Fruit fly (Drosophila melanogaster) whole organism, larva: ENCODE data around the gene SNCF.

Source experiments
- noc ChIP-seq: fragments of 200-800 bp; sonication (Bioruptor generic); optimal IDR thresholded peaks from 3 replicates; lab custom pipeline; 2019; ENCODE audit warnings: missing biosample characterization, mild to moderate bottlenecking, missing genetic modification characterization, moderate library complexity

SNCF gene

DNA sequence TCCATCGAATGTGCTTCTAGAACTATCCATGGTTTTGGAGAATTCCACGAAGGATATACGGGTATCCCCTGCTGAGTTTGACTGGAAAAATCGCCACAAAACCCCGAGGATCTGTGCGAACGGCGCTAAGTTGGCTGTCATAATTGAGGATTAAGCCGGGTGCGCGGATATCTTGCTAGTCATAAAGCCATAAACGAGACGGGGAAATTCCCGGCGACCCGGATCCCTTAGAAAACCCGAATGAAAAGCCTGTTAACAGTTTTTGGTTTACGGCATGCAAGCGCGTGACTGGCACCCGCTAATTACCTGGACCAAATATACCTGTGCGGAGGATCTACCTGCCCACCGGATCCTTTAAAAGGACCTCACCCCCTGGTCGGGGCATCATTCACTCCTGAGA, at the start of gene SNCF:
Gene SNCF, plus strand, starts transcription at position 382 of the 400 bp plus-strand sequence.
- TF ChIP-seq noc = no peak

DNA sequence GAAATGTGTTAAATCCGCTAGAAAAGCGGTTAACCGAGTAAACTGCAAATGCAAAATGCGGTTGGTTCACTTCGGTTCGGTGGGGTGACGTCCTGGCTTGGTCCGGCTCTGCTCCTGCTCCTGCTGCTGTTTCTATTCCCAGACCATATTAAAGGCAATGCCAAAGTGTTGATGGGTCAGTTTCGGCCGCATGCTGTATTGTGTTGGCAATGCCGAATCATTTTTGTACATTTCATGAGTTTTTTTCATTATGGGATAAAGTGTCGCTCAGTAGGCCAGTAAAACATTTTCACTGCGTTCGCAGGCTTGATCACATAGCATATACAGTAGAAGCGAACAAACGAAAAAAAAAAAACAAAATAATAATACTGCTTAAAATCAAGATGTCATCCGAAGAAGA, 49.5 kb upstream of the SNCF start, which contains the start of gene CG14113:
Gene CG14113, plus strand, starts transcription at position 301 of the 400 bp plus-strand sequence.
- no peak for TF ChIP-seq noc

DNA sequence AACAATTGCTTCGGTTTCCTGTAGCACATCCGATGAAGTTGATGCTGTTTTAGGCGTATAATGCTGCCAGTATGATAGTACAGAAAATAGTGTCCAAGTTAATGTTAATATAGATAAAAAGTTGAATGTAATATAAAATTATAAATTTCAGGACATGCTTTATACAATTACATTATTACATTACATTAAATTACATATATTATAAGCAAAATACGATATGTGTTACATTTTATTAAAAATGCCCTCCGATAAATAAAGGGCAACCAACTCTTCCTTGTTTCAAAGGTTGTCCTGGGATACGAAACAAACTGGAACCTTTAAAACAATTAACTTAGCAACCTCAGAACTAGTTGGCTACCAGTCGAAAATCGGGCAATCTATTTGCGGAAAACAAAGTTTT, 29.6 kb upstream of the SNCF start, which contains the start of gene CG17687:
Gene CG17687, plus strand, starts transcription at position 301 of the 400 bp plus-strand sequence.
- no peak for TF ChIP-seq noc

DNA sequence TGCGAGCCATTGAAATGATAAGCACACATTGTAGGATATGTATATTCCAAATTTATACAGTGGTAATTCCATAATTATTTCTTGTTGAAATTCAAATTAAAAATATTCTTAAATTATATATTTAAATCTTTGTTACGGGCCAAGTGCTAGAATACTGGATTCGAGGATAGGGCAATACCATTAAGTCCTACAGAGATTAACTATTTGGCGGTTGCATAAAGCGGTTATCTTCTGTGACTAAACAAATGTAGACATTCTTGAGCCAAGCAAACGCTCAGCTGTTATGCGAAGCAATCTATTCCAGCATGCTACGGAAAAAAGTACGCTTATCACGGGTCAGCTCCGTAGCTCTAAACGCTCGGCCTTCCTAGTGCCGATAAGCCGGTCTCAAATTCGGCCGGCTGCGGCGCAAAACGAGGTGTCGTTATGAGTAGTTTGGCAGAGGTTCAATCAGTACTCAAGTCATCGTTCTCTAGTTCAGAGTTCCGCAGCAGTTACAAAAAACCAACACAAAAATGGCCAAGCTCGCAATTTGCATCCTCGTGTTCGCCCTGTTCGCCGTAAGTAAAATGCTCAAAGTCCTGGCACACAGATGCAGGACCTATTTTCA, 22.2 kb upstream of the SNCF start, which contains the start of gene Nplp2:
Gene Nplp2, plus strand, starts transcription at position 293 of the 610 bp plus-strand sequence.
- TF ChIP-seq noc = peak; percentile 85

DNA sequence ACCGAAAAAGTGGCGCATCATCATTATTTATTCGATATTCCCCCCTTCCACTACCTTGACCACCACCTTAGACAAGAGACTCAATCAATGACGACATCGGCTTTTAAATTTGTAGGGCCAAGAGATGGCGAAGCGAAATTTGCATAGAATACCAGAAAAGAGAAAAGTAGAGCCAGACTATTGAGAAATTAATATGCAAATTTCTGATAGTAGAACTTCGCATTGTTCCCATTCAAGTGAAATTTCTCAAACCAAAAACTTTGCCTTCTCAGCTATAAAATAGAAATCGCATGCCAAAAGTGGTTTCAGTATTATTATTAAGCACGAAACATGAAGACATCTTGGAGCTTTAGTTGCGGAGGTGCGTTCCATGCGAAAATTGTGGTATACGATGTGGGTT, 726 bp upstream of the SNCF start, which contains the start of gene CG14111:
Gene CG14111, plus strand, starts transcription at position 301 of the 400 bp plus-strand sequence.
- TF ChIP-seq noc = no peak

DNA sequence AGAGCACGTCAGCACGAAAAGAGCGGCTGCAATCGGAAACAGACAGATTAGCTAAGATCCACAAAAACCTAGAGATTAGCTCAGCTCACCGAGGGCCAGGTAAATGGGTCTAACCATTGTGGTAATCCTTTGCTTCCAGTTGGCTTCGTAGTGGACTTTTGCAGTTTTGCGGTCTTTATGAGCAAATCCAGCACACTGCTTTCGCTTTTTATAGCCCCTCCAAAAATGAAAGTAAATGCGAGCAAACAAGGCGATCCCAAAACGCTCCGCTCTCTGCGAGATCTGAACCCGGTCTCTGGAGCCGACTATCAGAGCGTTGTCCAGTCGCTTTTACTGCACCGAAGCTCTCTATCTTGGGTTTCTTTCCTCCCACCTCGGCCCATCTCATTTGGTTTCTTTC, 2.8 kb downstream of the SNCF start, which contains the start of gene CG14107:
Gene CG14107, minus strand, starts transcription at position 187 of the 400 bp plus-strand sequence.
- no peak for TF ChIP-seq noc

DNA sequence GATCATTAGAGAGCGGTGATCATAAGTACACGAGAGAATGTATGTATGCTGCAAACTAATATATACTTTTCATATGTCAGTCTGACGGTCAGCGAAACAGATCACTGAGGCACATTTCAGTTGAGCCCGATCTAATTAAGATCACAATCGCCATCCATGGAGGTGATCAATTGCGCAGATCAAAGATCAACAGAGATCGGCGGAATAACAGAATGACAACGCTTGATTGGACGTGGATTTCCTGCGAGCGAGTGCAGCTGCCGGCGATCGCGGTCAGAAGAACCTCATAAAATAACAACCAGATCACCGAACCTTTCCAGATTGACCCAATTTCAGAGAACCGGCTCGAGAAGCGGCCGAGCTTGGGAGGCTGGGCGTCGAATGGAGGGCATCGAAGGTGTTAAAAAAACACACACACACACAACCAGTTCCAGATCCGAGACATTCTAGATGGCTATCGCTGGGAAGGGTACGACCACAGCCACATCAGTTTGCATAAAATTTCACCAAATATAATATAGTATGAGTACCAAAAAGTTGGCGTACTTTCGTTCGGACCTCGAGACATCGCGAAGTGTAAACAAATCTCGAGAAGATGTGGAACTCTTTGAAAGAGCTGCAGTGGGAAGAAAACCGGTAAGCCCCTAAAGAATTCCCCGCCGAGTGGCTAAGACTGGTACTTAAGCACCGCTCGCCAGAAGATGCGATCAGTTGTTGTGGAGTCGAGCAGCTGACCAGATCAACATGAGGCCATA, 3.9 kb downstream of the SNCF start, which contains the start of gene ImpL1:
Gene ImpL1, plus strand, starts transcription at position 705 of the 755 bp plus-strand sequence.
- no peak for TF ChIP-seq noc

DNA sequence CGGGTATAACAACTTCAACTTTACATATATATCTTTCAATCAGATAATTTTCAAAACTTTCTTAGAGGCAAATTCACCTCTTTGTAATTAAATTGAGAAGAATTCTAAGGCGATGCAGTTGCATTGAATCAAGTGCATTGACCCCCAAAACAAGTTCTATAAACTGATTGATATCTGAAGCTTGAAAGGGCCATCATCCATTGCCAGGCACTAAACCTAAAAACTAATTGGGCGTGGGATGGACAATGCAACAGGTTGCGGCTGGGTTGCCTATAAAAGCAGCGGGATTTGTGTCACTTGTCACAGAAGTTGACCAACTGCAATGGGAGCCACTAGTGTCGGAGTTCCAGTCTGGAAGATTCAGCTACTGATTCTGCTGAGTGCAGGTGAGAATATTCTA, 6.1 kb downstream of the SNCF start, which contains the start of gene CG14110:
Gene CG14110, plus strand, starts transcription at position 301 of the 400 bp plus-strand sequence.
- TF ChIP-seq noc = no peak

DNA sequence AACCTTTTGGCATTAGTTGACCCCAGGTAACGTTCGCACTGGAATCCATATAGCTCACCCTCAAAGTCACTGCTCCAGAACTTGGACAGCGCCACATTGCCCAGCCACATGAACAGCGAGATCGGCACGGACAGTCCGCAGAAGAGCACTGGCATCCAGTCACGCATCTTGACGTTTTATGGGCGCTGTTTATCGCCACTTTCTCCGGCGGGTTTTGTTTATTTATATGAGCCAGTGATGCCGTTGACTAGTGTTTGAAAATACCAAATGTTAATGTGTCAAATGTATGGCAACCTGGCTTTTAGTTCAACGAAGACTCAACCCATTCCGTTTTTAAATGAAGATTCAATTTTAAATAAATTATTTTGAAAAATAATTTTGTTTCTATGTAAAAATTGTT, 9.2 kb downstream of the SNCF start, which contains the start of gene CG10171:
Gene CG10171, minus strand, starts transcription at position 300 of the 400 bp plus-strand sequence.
- no peak for TF ChIP-seq noc

DNA sequence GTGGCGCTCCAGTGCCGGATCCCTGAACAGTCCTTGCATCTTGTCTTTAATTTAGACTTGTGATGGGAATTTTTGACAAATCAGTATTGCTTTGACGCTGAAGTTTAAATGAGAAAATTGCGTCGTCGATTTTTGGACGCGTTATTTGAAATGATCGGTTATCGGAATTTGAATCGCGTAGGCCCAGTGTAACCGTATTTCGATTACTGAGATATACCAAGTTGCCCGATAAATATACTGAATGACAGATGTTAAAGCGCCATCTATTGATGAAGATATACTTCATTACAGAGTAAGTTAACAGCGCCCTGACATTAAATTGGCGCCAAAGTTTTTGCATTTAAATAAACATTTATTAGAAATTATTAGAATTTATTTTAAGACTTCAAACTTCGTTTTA, 11.5 kb downstream of the SNCF start, which contains the start of gene Poc1:
Gene Poc1, minus strand, starts transcription at position 173 of the 400 bp plus-strand sequence.
- no peak for TF ChIP-seq noc

DNA sequence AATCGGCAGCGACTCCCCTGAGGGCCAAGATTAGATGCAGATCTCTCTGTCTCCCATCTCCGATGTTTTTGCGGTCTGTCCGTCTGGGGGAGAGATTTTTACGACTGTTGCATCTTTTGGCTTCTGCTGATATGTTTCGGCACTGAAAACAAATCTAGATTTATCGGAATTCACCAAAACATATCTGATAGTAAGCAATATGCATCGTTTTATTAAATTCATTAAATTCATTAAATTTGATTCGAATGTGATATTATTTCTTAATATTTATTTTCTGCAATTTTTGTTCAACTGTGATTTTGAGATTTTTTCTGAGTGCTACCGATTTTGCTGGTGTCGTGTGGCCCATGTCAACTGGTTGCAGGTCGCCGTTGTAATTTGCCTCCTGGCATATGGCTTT, 15.2 kb downstream of the SNCF start:
- TF ChIP-seq noc = no peak

DNA sequence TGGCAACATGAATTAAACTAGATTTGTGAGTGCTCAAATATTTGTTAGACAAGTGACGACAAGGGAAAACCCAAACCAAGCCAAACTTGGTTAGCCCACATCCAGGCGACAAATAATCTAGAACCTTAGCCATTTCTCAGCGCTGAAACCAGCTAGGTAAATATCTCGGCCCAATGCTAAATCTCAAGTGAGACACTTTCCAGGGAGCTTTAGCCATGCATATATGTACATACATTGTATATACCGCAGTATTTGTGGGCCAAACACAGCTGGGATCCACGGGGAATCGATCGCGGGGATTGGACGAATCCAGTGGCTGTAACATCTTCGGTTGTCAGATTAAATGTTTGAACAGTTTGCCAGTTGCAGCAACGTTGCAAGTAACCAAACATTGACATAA, 19.3 kb downstream of the SNCF start:
- no peak for TF ChIP-seq noc

DNA sequence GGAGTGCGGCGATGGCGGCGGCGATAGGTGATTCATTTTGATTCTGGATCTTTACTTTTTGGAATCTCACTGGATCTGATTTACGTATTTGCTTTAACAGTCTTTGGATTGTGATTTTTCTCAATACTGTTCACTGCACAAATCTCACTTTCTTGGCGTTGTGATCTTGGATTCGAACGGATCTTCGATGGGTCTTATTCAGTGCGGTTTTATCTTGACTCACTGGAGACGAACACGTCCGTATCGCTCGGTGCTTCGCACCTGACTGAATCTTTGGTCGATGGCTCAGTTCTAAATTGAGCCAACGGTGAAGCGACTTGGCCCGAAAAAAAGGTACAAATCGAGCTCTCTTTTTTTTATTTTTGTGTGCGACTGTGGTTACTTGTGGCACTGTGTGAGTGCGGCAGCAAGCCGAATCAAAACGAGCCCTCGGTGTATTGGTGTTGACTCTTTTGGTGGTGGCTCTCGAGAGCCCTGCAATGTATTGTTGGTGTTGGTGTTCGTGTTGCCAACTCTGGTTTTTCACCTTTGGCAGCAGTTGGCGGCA, 22.6 kb downstream of the SNCF start, which contains the start of gene sens:
Gene sens, minus strand, starts transcription at position 254 of the 547 bp plus-strand sequence.
- TF ChIP-seq noc = no peak

DNA sequence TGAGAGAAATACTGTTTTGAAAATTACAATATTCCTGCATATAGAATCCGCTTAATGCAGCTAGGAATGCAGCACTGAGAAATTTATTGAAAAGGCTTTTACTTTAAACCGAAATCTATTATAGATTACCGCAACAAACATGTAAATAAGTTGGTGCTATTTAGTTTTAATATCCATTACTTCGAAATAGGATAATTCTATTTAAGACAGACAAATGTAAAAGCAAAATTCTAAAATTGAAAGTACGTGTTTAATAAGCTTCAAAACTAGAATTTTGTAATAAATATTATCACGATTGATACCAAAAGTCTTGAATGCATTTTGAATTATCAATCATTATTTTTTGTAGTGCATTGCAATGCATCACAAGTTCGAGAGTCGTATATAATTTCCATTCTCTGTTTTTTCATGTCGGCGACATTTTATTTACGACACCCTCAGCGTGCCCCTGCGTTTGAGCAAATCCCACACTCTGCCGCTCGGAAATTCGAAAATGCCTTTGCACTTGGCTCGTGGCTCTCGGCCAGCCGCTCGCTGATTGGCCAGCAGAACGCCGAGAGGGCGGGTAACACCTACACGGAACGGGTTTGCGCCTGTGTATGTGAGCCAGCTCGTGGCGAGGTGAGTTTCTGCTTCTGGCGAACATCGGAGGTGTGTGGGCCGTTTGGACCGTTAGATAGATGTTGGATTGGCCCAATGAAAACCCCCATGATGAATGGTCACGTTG, 24.9 kb downstream of the SNCF start:
- TF ChIP-seq noc = no peak

DNA sequence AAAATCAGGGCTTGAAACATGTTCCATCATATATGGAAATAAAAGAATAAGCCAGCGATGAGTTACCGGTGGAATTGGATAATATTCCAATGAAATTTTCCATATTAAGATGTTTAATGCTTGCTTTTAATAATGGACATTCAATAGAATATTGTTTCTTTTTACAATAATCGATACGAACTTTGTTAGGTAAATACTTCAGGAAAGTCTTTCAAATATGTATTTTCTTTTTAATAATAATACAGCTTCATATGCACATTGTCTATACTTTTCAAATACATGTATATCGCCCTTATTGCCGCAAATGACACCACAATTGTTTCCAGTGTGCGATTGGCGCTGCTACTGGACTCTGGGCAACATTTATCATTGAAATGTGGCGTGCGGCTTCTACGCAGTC, 28.5 kb downstream of the SNCF start:
- TF ChIP-seq noc = no peak

DNA sequence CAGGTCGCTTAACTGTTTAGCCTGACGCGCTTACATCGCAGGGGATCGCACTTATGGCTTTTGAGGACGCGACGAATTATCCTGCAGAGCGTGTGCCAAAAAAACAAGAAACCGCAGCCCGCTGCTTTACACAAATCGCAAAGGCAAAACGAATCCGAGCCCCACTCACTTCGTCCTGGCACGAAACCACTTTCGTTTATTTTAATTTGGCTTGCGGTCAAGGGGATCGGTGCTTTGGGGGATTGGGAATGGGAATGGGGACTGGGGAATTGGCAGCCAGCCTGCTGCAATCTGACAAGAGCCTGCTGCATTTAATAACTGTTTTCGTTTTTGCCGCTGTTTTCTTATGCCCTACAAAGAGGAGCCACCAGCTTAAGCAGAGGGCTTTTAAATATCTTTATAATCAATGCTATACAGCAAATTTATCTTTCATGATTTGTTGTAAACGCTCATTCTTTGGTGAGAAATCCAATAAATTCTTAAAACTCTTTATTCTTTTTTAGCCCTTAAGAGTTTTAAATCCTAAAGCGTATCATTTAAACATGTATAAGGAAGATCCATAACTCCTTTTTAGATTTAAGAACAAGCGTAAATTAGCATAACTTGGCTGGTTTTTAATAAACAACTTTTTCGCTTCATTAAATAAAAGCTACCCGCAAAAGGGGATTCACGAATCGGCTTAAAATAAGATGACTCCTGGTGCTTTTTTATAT, 31.6 kb downstream of the SNCF start:
- no peak for TF ChIP-seq noc
